Fruit fly (Drosophila melanogaster): ENCODE measurements around the gene CG11226.

DNA sequence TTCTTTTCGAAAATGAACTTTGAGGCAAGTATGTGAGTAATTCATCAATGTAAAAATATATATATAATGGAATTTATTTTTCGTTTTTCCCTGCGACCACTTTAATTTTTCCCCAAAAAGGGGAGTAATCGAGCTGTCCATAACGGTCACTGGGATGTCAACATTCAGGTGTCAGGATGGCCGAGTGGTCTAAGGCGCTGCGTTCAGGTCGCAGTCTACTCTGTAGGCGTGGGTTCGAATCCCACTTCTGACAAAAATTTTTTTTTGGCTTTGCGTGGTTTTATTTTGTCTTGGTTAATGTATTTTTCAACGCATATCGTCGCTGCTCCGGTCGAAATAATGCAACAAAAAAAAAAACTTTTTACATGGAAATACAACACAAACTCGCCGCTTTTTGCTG is 6.2 kb downstream of the CG11226 start:
- TF ChIP-seq h (GFP tag; optimal IDR thresholded peaks at IDR 0.05) = no peak
- no peak for TF ChIP-seq Vsx2 (GFP tag; optimal IDR thresholded peaks at IDR 0.05; ENCODE audit: partially characterized antibody)
- TF ChIP-seq lola (GFP tag; optimal IDR thresholded peaks at IDR 0.05) = no peak
- TF ChIP-seq CG9705 (GFP tag; optimal IDR thresholded peaks at IDR 0.05) = no peak
- no peak for TF ChIP-seq usp (GFP tag; optimal IDR thresholded peaks at IDR 0.05)
- no peak for TF ChIP-seq br (GFP tag; optimal IDR thresholded peaks at IDR 0.05)
- no peak for TF ChIP-seq Myc (optimal IDR thresholded peaks at IDR 0.05)
- TF ChIP-seq OdsH (GFP tag; optimal IDR thresholded peaks at IDR 0.05) = no peak
- TF ChIP-seq HLH106 (tag; optimal IDR thresholded peaks at IDR 0.05) = no peak
- TF ChIP-seq ey (GFP tag; optimal IDR thresholded peaks at IDR 0.05) = no peak
- no peak for TF ChIP-seq Sp1 (GFP tag; optimal IDR thresholded peaks at IDR 0.05)
